Fruit fly (Drosophila melanogaster) whole organism, embryonic: ENCODE measurements around the gene cic.

Source experiments
- C15 ChIP-seq: fragments of 200-800 bp; sonication (Bioruptor generic); IDR thresholded peaks from 3 replicates; pipeline ENCODE4 v1.3.6; 2022; ENCODE audit warnings: missing biosample characterization, missing genetic modification characterization
- CG11085 ChIP-seq: fragments of 200-800 bp; sonication (Bioruptor generic); IDR thresholded peaks from 2 replicates; pipeline ENCODE4 v1.3.6; 2022; ENCODE audit warnings: missing biosample characterization, missing genetic modification characterization
- CG11398 ChIP-seq: fragments of 200-800 bp; sonication (Bioruptor generic); optimal IDR thresholded peaks from 2 replicates; lab custom pipeline; 2016; ENCODE audit warnings: missing biosample characterization, missing genetic modification characterization
- CG12744 ChIP-seq: fragments of 200-800 bp; sonication (Bioruptor generic); optimal IDR thresholded peaks from 2 replicates; lab custom pipeline; 2016; ENCODE audit warnings: missing biosample characterization, missing genetic modification characterization
- CG12769 ChIP-seq: fragments of 200-800 bp; sonication (Bioruptor generic); optimal IDR thresholded peaks from 2 replicates; lab custom pipeline; 2019; ENCODE audit warnings: missing biosample characterization, mild to moderate bottlenecking, missing genetic modification characterization, moderate library complexity
- CG12942 ChIP-seq: fragments of 200-800 bp; sonication (Bioruptor generic); optimal IDR thresholded peaks from 3 replicates; lab custom pipeline; 2016; ENCODE audit warnings: missing biosample characterization, missing genetic modification characterization
- CG13894 ChIP-seq: fragments of 200-800 bp; sonication (Bioruptor generic); optimal IDR thresholded peaks from 3 replicates; lab custom pipeline; 2018; ENCODE audit warnings: missing biosample characterization, mild to moderate bottlenecking, missing genetic modification characterization, moderate library complexity
- CG14965 ChIP-seq: fragments of 200-800 bp; sonication (Bioruptor generic); optimal IDR thresholded peaks from 2 replicates; lab custom pipeline; 2016; ENCODE audit warnings: missing biosample characterization, missing genetic modification characterization, borderline replicate concordance
- CG15479 ChIP-seq: fragments of 200-800 bp; sonication (Bioruptor generic); optimal IDR thresholded peaks from 3 replicates; lab custom pipeline; 2019; ENCODE audit warnings: missing biosample characterization, mild to moderate bottlenecking, missing genetic modification characterization, moderate library complexity
- CG18262 ChIP-seq: fragments of 200-800 bp; optimal IDR thresholded peaks from 3 replicates; lab custom pipeline; 2019; ENCODE audit warnings: missing biosample characterization, mild to moderate bottlenecking, missing genetic modification characterization, moderate library complexity
- CG18599 ChIP-seq: fragments of 200-800 bp; sonication (Bioruptor generic); optimal IDR thresholded peaks from 3 replicates; lab custom pipeline; 2017; ENCODE audit warnings: missing biosample characterization, missing genetic modification characterization, mild to moderate bottlenecking, moderate library complexity, missing genetic modification reagents
- CG2116 ChIP-seq: fragments of 200-800 bp; sonication (Bioruptor generic); optimal IDR thresholded peaks from 3 replicates; lab custom pipeline; 2018; ENCODE audit warnings: missing biosample characterization, mild to moderate bottlenecking, missing genetic modification characterization
- CG2712 ChIP-seq: fragments of 200-800 bp; optimal IDR thresholded peaks from 3 replicates; lab custom pipeline; 2019; ENCODE audit warnings: missing biosample characterization, mild to moderate bottlenecking, missing genetic modification characterization, moderate library complexity
- CG3163 ChIP-seq: fragments of 200-800 bp; sonication (Bioruptor generic); optimal IDR thresholded peaks from 3 replicates; lab custom pipeline; 2016; ENCODE audit warnings: missing biosample characterization, missing genetic modification characterization
- CG32532 ChIP-seq: fragments of 200-800 bp; sonication (Bioruptor generic); IDR thresholded peaks from 2 replicates; pipeline ENCODE4 v1.3.6; 2022; ENCODE audit warnings: missing biosample characterization, missing genetic modification characterization
- CG43689 ChIP-seq: fragments of 200-800 bp; sonication (Bioruptor generic); IDR thresholded peaks from 2 replicates; pipeline ENCODE4 v1.3.6; 2022; ENCODE audit warnings: missing biosample characterization, missing genetic modification characterization
- CG4424 ChIP-seq: fragments of 200-800 bp; sonication (Bioruptor generic); optimal IDR thresholded peaks from 3 replicates; lab custom pipeline; 2016; ENCODE audit warnings: missing biosample characterization, missing genetic modification characterization
- CG4707 ChIP-seq: fragments of 200-800 bp; sonication (Bioruptor generic); optimal IDR thresholded peaks from 2 replicates; lab custom pipeline; 2018; ENCODE audit warnings: missing biosample characterization, mild to moderate bottlenecking, missing genetic modification characterization, moderate library complexity
- CG6175 ChIP-seq: fragments of 200-800 bp; sonication (Bioruptor generic); IDR thresholded peaks from 3 replicates; pipeline ENCODE4 v1.3.6; 2022; ENCODE audit warnings: missing biosample characterization, missing genetic modification characterization
- CG7928 ChIP-seq: fragments of 200-800 bp; sonication (Bioruptor generic); optimal IDR thresholded peaks from 2 replicates; lab custom pipeline; 2017; ENCODE audit warnings: missing biosample characterization, mild to moderate bottlenecking, missing genetic modification characterization
- CG8944 ChIP-seq: fragments of 200-800 bp; sonication (Bioruptor generic); optimal IDR thresholded peaks from 3 replicates; lab custom pipeline; 2016; ENCODE audit warnings: missing biosample characterization, missing genetic modification characterization
- CoRest ChIP-seq: fragments of 200-800 bp; sonication (Bioruptor generic); optimal IDR thresholded peaks from 3 replicates; lab custom pipeline; 2018; ENCODE audit warnings: missing biosample characterization, mild to moderate bottlenecking, missing genetic modification characterization, moderate library complexity
- Dbx ChIP-seq: fragments of 200-800 bp; sonication (Bioruptor generic); IDR thresholded peaks from 3 replicates; pipeline ENCODE4 v1.3.6; 2022; ENCODE audit warnings: missing biosample characterization, missing genetic modification characterization
- Dip2 ChIP-seq: fragments of 200-800 bp; sonication (Bioruptor generic); IDR thresholded peaks from 2 replicates; pipeline ENCODE4 v1.3.6; 2022; ENCODE audit warnings: missing biosample characterization, missing genetic modification characterization
- Fer1 ChIP-seq: fragments of 200-800 bp; sonication (Bioruptor generic); optimal IDR thresholded peaks from 2 replicates; lab custom pipeline; 2017; ENCODE audit warnings: missing biosample characterization, mild to moderate bottlenecking, missing genetic modification characterization
- Fer2 ChIP-seq: fragments of 200-800 bp; sonication (Bioruptor generic); optimal IDR thresholded peaks from 2 replicates; lab custom pipeline; 2018; ENCODE audit warnings: missing biosample characterization, mild to moderate bottlenecking, missing genetic modification characterization, moderate library complexity
- Gug ChIP-seq: fragments of 200-800 bp; sonication (Bioruptor generic); IDR thresholded peaks from 4 replicates; pipeline ENCODE4 v1.3.6; 2022; ENCODE audit warnings: missing biosample characterization, missing genetic modification characterization
- HLHmδ ChIP-seq: fragments of 200-800 bp; sonication (Bioruptor generic); optimal IDR thresholded peaks from 2 replicates; lab custom pipeline; 2018; ENCODE audit warnings: missing biosample characterization, mild to moderate bottlenecking, missing genetic modification characterization, moderate library complexity
- Hr39 ChIP-seq: fragments of >200 bp; optimal IDR thresholded peaks from 2 replicates; lab custom pipeline; 2017
- Hr51 ChIP-seq, 2 experiments: fragments of 200-800 bp; sonication (Bioruptor generic); optimal IDR thresholded peaks; 2 replicates in 1 of 2; 3 replicates in 1 of 2; lab custom pipeline; 2016 to 2018; ENCODE audit warnings: missing biosample characterization in 2 of 2, missing genetic modification characterization in 2 of 2, mild to moderate bottlenecking in 1 of 2, moderate library complexity in 1 of 2
- Lhr ChIP-seq: fragments of 200-800 bp; sonication (Bioruptor generic); optimal IDR thresholded peaks from 3 replicates; lab custom pipeline; 2017; ENCODE audit warnings: mild to moderate bottlenecking, missing biosample characterization, missing genetic modification reagents, missing genetic modification characterization
- NC2β ChIP-seq: fragments of 200-800 bp; sonication (Bioruptor generic); optimal IDR thresholded peaks from 2 replicates; lab custom pipeline; 2016; ENCODE audit warnings: missing biosample characterization, missing genetic modification characterization
- NFAT ChIP-seq: fragments of 200-800 bp; sonication (Bioruptor generic); IDR thresholded peaks from 2 replicates; pipeline ENCODE4 v1.3.6; 2022; ENCODE audit warnings: missing biosample characterization, missing genetic modification characterization
- PHDP ChIP-seq: fragments of 200-800 bp; sonication (Bioruptor generic); optimal IDR thresholded peaks from 3 replicates; lab custom pipeline; 2018; ENCODE audit warnings: missing biosample characterization, mild to moderate bottlenecking, missing genetic modification characterization, moderate library complexity
- Rfx ChIP-seq: fragments of 200-800 bp; sonication (Bioruptor generic); IDR thresholded peaks from 2 replicates; pipeline ENCODE4 v1.3.6; 2022; ENCODE audit warnings: missing biosample characterization, missing genetic modification characterization
- Side ChIP-seq: fragments of 200-800 bp; sonication (Bioruptor generic); optimal IDR thresholded peaks from 2 replicates; lab custom pipeline; 2016; ENCODE audit warnings: missing biosample characterization, missing genetic modification characterization
- al ChIP-seq: fragments of 200-800 bp; sonication (Bioruptor generic); IDR thresholded peaks from 2 replicates; pipeline ENCODE4 v1.3.6; 2022; ENCODE audit warnings: missing biosample characterization, missing genetic modification characterization
- aop ChIP-seq: fragments of 200-800 bp; sonication (Bioruptor generic); IDR thresholded peaks from 2 replicates; pipeline ENCODE4 v1.3.6; 2022; ENCODE audit warnings: missing biosample characterization, missing genetic modification characterization
- chm ChIP-seq: fragments of 200-800 bp; sonication (Bioruptor generic); IDR thresholded peaks from 2 replicates; pipeline ENCODE4 v1.3.6; 2022; ENCODE audit warnings: missing biosample characterization, missing genetic modification characterization
- disco-r ChIP-seq: fragments of 200-800 bp; sonication (Bioruptor generic); optimal IDR thresholded peaks from 2 replicates; lab custom pipeline; 2016; ENCODE audit warnings: missing biosample characterization, missing genetic modification characterization
- lab ChIP-seq: fragments of 200-800 bp; sonication (Bioruptor generic); optimal IDR thresholded peaks from 3 replicates; lab custom pipeline; 2017; ENCODE audit warnings: missing biosample characterization, missing genetic modification characterization, mild to moderate bottlenecking, moderate library complexity, missing genetic modification reagents
- luna ChIP-seq: fragments of 200-800 bp; sonication (Bioruptor generic); optimal IDR thresholded peaks from 2 replicates; lab custom pipeline; 2016; ENCODE audit warnings: missing biosample characterization, missing genetic modification characterization
- maf-S ChIP-seq: fragments of 200-800 bp; sonication (Bioruptor generic); optimal IDR thresholded peaks from 2 replicates; lab custom pipeline; 2016; ENCODE audit warnings: missing biosample characterization, missing genetic modification characterization
- nmo ChIP-seq: fragments of 200-800 bp; sonication (Bioruptor generic); optimal IDR thresholded peaks from 2 replicates; lab custom pipeline; 2018; ENCODE audit warnings: missing biosample characterization, mild to moderate bottlenecking, missing genetic modification characterization, moderate library complexity
- phol ChIP-seq: fragments of 200-800 bp; sonication (Bioruptor generic); optimal IDR thresholded peaks from 3 replicates; lab custom pipeline; 2018; ENCODE audit warnings: missing biosample characterization, mild to moderate bottlenecking, missing genetic modification characterization, moderate library complexity
- pzg ChIP-seq: fragments of 200-800 bp; sonication (Bioruptor generic); optimal IDR thresholded peaks from 3 replicates; lab custom pipeline; 2018; ENCODE audit warnings: missing biosample characterization, mild to moderate bottlenecking, missing genetic modification characterization, moderate library complexity
- sim ChIP-seq: fragments of 200-800 bp; sonication (Bioruptor generic); IDR thresholded peaks from 2 replicates; pipeline ENCODE4 v1.3.6; 2022; ENCODE audit warnings: missing biosample characterization, missing genetic modification characterization
- sisA ChIP-seq: fragments of 200-800 bp; sonication (Bioruptor generic); IDR thresholded peaks from 2 replicates; pipeline ENCODE4 v1.3.6; 2022; ENCODE audit warnings: missing biosample characterization, missing genetic modification characterization
- stwl ChIP-seq: fragments of 200-800 bp; sonication (Bioruptor generic); optimal IDR thresholded peaks from 3 replicates; lab custom pipeline; 2018; ENCODE audit warnings: missing biosample characterization, mild to moderate bottlenecking, missing genetic modification characterization, moderate library complexity
- tio ChIP-seq: fragments of 200-800 bp; sonication (Bioruptor generic); optimal IDR thresholded peaks from 2 replicates; lab custom pipeline; 2017; ENCODE audit warnings: missing biosample characterization, missing genetic modification characterization, inconsistent platforms

cic gene

DNA sequence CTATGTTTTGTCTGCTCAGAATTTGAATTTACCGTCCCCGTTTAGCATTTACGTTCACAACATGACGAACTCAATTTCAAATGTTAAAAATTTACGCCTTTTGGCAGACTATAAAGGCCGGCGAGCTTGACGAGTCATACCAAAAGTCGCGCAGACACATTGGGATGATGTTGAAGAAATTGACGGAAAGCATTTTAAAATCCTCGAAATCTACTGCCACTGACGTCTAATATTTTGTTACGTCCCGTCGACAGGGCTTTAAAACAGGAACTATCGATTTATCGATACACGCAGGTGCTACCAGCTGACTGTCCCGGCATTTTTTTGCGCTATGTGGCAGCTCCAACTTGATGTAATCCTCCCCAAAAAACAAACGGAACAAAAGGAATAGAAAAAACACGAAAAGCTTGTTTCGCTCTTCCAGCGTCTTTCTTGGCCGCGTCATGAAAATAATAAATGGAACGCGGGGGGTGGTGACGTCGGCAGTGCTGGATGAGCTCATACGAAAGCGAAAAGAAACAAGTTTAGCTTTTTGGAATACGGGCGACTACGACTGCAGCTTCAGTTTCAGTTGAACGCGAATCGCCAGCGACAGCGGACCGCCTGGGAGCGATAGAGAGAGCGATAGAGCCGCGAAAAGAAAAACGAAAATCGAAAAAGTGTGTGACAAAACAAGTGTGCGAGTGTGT lies 56.5 kb downstream of the cic start, which contains the start of gene Orp8 (continued):
- peak; percentile 35 for TF ChIP-seq CG18599 (GFP tag; lab: Kevin White, UChicago)
- no peak for TF ChIP-seq CG6175 (GFP tag; lab: Robert Waterston, UW)
- TF ChIP-seq Fer2, result no peak
- no peak for TF ChIP-seq CG3163 (GFP tag; lab: Kevin White, UChicago)
- no peak for TF ChIP-seq NC2β (GFP tag; lab: Kevin White, UChicago)
- no peak for TF ChIP-seq chm (GFP tag; lab: Robert Waterston, UW)
- no peak for TF ChIP-seq CG8944 (GFP tag; lab: Kevin White, UChicago)
- no peak for TF ChIP-seq phol (tag; lab: Kevin White, UChicago)
- TF ChIP-seq nmo (GFP tag; lab: Kevin White, UChicago), result peak; percentile 3
- TF ChIP-seq CG14965 (GFP tag; lab: Kevin White, UChicago), result no peak
- peak; percentile 47; the same call in 1 of the 2 replicates for TF ChIP-seq Rfx
- TF ChIP-seq CG32532 (GFP tag; lab: Robert Waterston, UW), result peak; percentile 55
- TF ChIP-seq CG13894 (tag; lab: Kevin White, UChicago), result peak; percentile 65
- TF ChIP-seq tio (GFP tag; lab: Kevin White, UChicago), result no peak
- peak; percentile 36; the same call in 1 of the 3 replicates for TF ChIP-seq Dbx (GFP tag; lab: Robert Waterston, UW)
- TF ChIP-seq HLHmδ (GFP tag; lab: Kevin White, UChicago), result no peak
- TF ChIP-seq Side (GFP tag; lab: Kevin White, UChicago), result peak; percentile 37
- TF ChIP-seq sisA (GFP tag; lab: Robert Waterston, UW), result no peak
- no peak for TF ChIP-seq CG2712 (tag; lab: Kevin White, UChicago)
- TF ChIP-seq NFAT, result peak; percentile 55; the same call in 1 of the 2 replicates
- TF ChIP-seq CG12942 (GFP tag; lab: Kevin White, UChicago), result no peak
- peak; percentile 6; the same call in 1 of the 2 replicates for TF ChIP-seq sim (GFP tag; lab: Robert Waterston, UW)
- TF ChIP-seq CG11398 (GFP tag; lab: Kevin White, UChicago), result peak; percentile 13
- peak; percentile 74 for TF ChIP-seq pzg
- TF ChIP-seq aop, result no peak
- peak; percentile 23 for TF ChIP-seq disco-r (GFP tag; lab: Kevin White, UChicago)
- TF ChIP-seq CG4707 (GFP tag; lab: Kevin White, UChicago), result no peak
- TF ChIP-seq CG11085, result no peak
- no peak for TF ChIP-seq CG7928 (GFP tag; lab: Kevin White, UChicago)
- TF ChIP-seq CG4424 (GFP tag; lab: Kevin White, UChicago), result no peak
- no peak for TF ChIP-seq maf-S (GFP tag; lab: Kevin White, UChicago)
- peak; percentile 56 for TF ChIP-seq Fer1 (GFP tag; lab: Kevin White, UChicago)
- peak; percentile 97 for TF ChIP-seq CG12769 (tag; lab: Kevin White, UChicago)
- no peak for TF ChIP-seq Dip2 (GFP tag; lab: Robert Waterston, UW)
- TF ChIP-seq C15 (GFP tag; lab: Robert Waterston, UW), result no peak
- TF ChIP-seq stwl (tag; lab: Kevin White, UChicago), result peak; percentile 54
- no peak for TF ChIP-seq CG18262
- TF ChIP-seq CG12744 (GFP tag; lab: Kevin White, UChicago), result no peak
- TF ChIP-seq al, result no peak
- TF ChIP-seq lab (GFP tag; lab: Kevin White, UChicago), result peak; percentile 52
- no peak for TF ChIP-seq Lhr (GFP tag; lab: Kevin White, UChicago)
- peak; percentile 90 for TF ChIP-seq CG2116
- TF ChIP-seq Hr51 (GFP tag; optimal IDR thresholded peaks at IDR 0.05; lab: Kevin White, UChicago), result no peak
- no peak for TF ChIP-seq CG15479 (GFP tag; lab: Kevin White, UChicago)
- peak; percentile 11 for TF ChIP-seq luna
- peak; percentile 54 for TF ChIP-seq PHDP (tag; lab: Kevin White, UChicago)
- TF ChIP-seq Gug (GFP tag; lab: Robert Waterston, UW), result no peak
- TF ChIP-seq CoRest (tag; lab: Kevin White, UChicago), result peak; percentile 7
- no peak for TF ChIP-seq CG43689 (GFP tag; lab: Robert Waterston, UW)
- no peak for TF ChIP-seq Hr39 (lab: Kevin White, UChicago)
